Worm (Caenorhabditis elegans): Measurements from ENCODE around the gene gadr-4.
"Not testable (repeated sequence)": the region's sequence is repeated elsewhere in the genome, so short reads cannot be mapped to it uniquely, and the experiment has no call there.

DNA sequence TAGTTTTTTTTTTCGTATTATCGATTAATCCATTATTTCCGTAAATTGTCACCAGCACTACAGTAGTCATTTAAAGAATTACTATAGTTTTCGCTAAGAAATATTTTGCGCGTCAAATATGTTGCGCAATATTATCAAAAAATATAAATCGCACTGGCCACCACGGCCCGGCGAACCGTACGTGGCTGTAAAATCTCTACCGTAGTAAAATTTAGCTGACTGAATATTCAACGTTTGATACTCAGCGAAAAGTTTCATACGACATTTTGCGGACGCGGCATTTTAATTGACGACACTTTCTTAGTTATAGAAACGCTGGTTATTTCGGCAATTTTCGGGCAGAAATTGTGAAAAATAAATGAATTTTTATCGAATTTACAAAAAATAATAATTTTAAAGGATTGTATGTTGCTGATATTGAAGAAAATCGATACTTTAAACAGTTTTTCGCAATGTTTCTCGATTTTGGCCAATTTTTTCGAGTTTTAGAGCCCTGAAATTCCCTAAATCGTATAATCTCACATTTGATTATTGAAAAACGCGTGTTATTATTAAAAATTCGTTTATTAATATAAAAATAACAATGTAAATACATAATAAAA, 14.4 kb downstream of the gadr-4 start:
- 0 out of 2 replicates have a peak, but pooled peaks have one; percentile 57 for TF ChIP-seq ets-5 (GFP tag; IDR thresholded peaks at IDR 0.05)
- TF ChIP-seq unc-62 (GFP tag; optimal IDR thresholded peaks at IDR 0.05); blmp-1 (tag; optimal IDR thresholded peaks at IDR 0.05); lin-13 (GFP tag; optimal IDR thresholded peaks at IDR 0.05); sptf-1 (tag; optimal IDR thresholded peaks at IDR 0.05); ama-1 (optimal IDR thresholded peaks at IDR 0.05): not testable (repeated sequence)
- peak; percentile 1 for TF ChIP-seq sox-4 (tag; optimal IDR thresholded peaks at IDR 0.05)
- TF ChIP-seq nhr-20 (tag; optimal IDR thresholded peaks at IDR 0.05): peak; percentile 74

Data from whole organism, L1 larva.